Worm (Caenorhabditis elegans) whole organism, early embryonic: ENCODE results near the gene exl-1.

Experiments
- ama-1 ChIP-seq: fragments of 150-350 bp; optimal IDR thresholded peaks from 2 replicates; lab custom pipeline; 2014
- ceh-13 ChIP-seq: fragments of 200-800 bp; sonication (Bioruptor generic); optimal IDR thresholded peaks from 2 replicates; lab custom pipeline; 2018; ENCODE audit warnings: mild to moderate bottlenecking, missing genetic modification characterization, missing compliant biosample characterization
- flt-1 ChIP-seq: fragments of 200-800 bp; sonication (Bioruptor generic); IDR thresholded peaks from 2 replicates; pipeline ENCODE4 v1.3.6; 2022; ENCODE audit warnings: missing genetic modification characterization, missing compliant biosample characterization
- scrt-1 ChIP-seq: fragments of 200-800 bp; sonication (Bioruptor generic); IDR thresholded peaks from 2 replicates; pipeline ENCODE4 v1.3.6; 2022; ENCODE audit warnings: missing genetic modification characterization, missing compliant biosample characterization

- TF ChIP-seq flt-1 (GFP tag; lab: Robert Waterston, UW) (no peak), scrt-1 (GFP tag; lab: Robert Waterston, UW) (no peak), ceh-13 (GFP tag; lab: Kevin White, UChicago) (no peak), ama-1 (lab: Kevin White, UChicago) (no peak)
These were observed at the start of gene exl-1 for ce11 chrII:14413035-14413525.
